Worm (Caenorhabditis elegans) whole organism, late embryonic: ENCODE results near the gene pqn-35.

Source experiments
- Y22D7AL.16 ChIP-seq: sonication (generic microtip); optimal IDR thresholded peaks from 2 replicates; lab custom pipeline; 2016; ENCODE audit warnings: missing genetic modification characterization, missing compliant biosample characterization
- ceh-34 ChIP-seq: sonication (generic microtip); optimal IDR thresholded peaks from 2 replicates; lab custom pipeline; 2016; ENCODE audit warnings: mild to moderate bottlenecking, missing genetic modification characterization, missing compliant biosample characterization
- elt-2 ChIP-seq: sonication (generic microtip); optimal IDR thresholded peaks from 2 replicates; lab custom pipeline; 2016; ENCODE audit warnings: missing genetic modification reagents, missing genetic modification characterization, missing compliant biosample characterization
- ets-4 ChIP-seq: sonication (generic microtip); optimal IDR thresholded peaks from 2 replicates; lab custom pipeline; 2016; ENCODE audit warnings: missing genetic modification characterization, missing compliant biosample characterization
- hlh-13 ChIP-seq: fragments of 200-800 bp; sonication (Bioruptor generic); optimal IDR thresholded peaks from 2 replicates; lab custom pipeline; 2018; ENCODE audit warnings: mild to moderate bottlenecking, missing genetic modification characterization, missing compliant biosample characterization
- pha-4 ChIP-seq: fragments of 150-350 bp; optimal IDR thresholded peaks from 2 replicates; lab custom pipeline; 2018; ENCODE audit warnings: missing biosample characterization, missing genetic modification reagents, missing genetic modification characterization
- pqm-1 ChIP-seq: sonication (generic microtip); optimal IDR thresholded peaks from 2 replicates; lab custom pipeline; 2016; ENCODE audit warnings: missing genetic modification characterization, missing compliant biosample characterization
- unc-3 ChIP-seq, 2 experiments: fragments of 200-800 bp in 1 of 2; sonication (Bioruptor generic) in 1 of 2; sonication (generic microtip) in 1 of 2; conservative IDR thresholded peaks in 1 of 2; optimal IDR thresholded peaks in 1 of 2; 2 replicates each; pipeline versions ENCODE4 v1.3.6 to Lab custom; 2016 to 2022; ENCODE audit warnings: missing compliant biosample characterization in 2 of 2, missing genetic modification characterization in 2 of 2, missing genetic modification reagents in 1 of 2
- unc-42 ChIP-seq: sonication (generic microtip); optimal IDR thresholded peaks from 2 replicates; lab custom pipeline; 2016; ENCODE audit warnings: missing genotype, missing genetic modification characterization, missing compliant biosample characterization

ce11 chrII:4661278-4661677 lies 48.5 kb downstream of the pqn-35 start, which contains the start of gene T05A7.13:
- no peak for TF ChIP-seq hlh-13 (GFP tag; lab: Kevin White, UChicago)
- TF ChIP-seq unc-42 (tag; lab: Kevin White, UChicago): no peak
- no peak for TF ChIP-seq ceh-34
- TF ChIP-seq Y22D7AL.16 (tag; lab: Kevin White, UChicago): no peak
- TF ChIP-seq pha-4 (tag; lab: Kevin White, UChicago): no peak
- TF ChIP-seq pqm-1 (tag; lab: Kevin White, UChicago): no peak
- TF ChIP-seq unc-3 (GFP tag; conservative IDR thresholded peaks at IDR 0.05; lab: Robert Waterston, UW): no peak
- TF ChIP-seq unc-3 (tag; optimal IDR thresholded peaks at IDR 0.05; lab: Kevin White, UChicago): no peak
- no peak for TF ChIP-seq ets-4 (tag; lab: Kevin White, UChicago)
- no peak for TF ChIP-seq elt-2
